Worm (Caenorhabditis elegans) whole organism, L2 larva: ENCODE results near the gene gtr-1.

Experiments
- C34F6.9 ChIP-seq: fragments of 150-350 bp; optimal IDR thresholded peaks from 2 replicates; lab custom pipeline; 2014; ENCODE audit warnings: missing biosample characterization, missing genetic modification characterization
- F13H6.1 ChIP-seq: sonication (generic microtip); optimal IDR thresholded peaks from 2 replicates; lab custom pipeline; 2016; ENCODE audit warnings: missing genetic modification characterization, missing compliant biosample characterization
- Y55F3AM.14 ChIP-seq: fragments of 200-800 bp; sonication (Bioruptor generic); optimal IDR thresholded peaks from 2 replicates; lab custom pipeline; 2018; ENCODE audit warnings: mild to moderate bottlenecking, missing genetic modification characterization, missing compliant biosample characterization
- ZK546.5 ChIP-seq: sonication (generic microtip); optimal IDR thresholded peaks from 2 replicates; lab custom pipeline; 2017; ENCODE audit warnings: missing biosample characterization, missing genetic modification characterization
- aly-2 ChIP-seq: fragments of 150-350 bp; optimal IDR thresholded peaks from 2 replicates; lab custom pipeline; 2014; ENCODE audit warnings: missing biosample characterization, missing genetic modification characterization
- ama-1 ChIP-seq: fragments of 150-350 bp; optimal IDR thresholded peaks from 2 replicates; lab custom pipeline; 2018; ENCODE audit warnings: inconsistent platforms
- blmp-1 ChIP-seq: sonication (generic microtip); optimal IDR thresholded peaks from 2 replicates; lab custom pipeline; 2017; ENCODE audit warnings: missing genetic modification characterization, mild to moderate bottlenecking, missing compliant biosample characterization, antibody characterized with exemption, moderate library complexity; ENCODE audit not compliant: insufficient read depth
- ceh-16 ChIP-seq: fragments of 150-350 bp; optimal IDR thresholded peaks from 2 replicates; lab custom pipeline; 2014; ENCODE audit warnings: missing biosample characterization, missing genetic modification characterization
- ceh-82 ChIP-seq: fragments of 150-350 bp; optimal IDR thresholded peaks from 2 replicates; lab custom pipeline; 2014; ENCODE audit warnings: missing biosample characterization, missing genetic modification characterization
- crh-2 ChIP-seq: sonication (generic microtip); optimal IDR thresholded peaks from 2 replicates; lab custom pipeline; 2017; ENCODE audit warnings: missing biosample characterization, missing genetic modification characterization
- dmd-4 ChIP-seq: sonication (generic microtip); optimal IDR thresholded peaks from 2 replicates; lab custom pipeline; 2017; ENCODE audit warnings: missing biosample characterization, missing genetic modification characterization
- egl-27 ChIP-seq: sonication (generic microtip); optimal IDR thresholded peaks from 3 replicates; lab custom pipeline; 2017; ENCODE audit warnings: missing biosample characterization, missing genetic modification reagents, missing genetic modification characterization
- elt-1 ChIP-seq: fragments of 150-350 bp; optimal IDR thresholded peaks from 2 replicates; lab custom pipeline; 2014; ENCODE audit warnings: missing biosample characterization, missing genetic modification characterization
- elt-3 ChIP-seq: sonication (generic microtip); optimal IDR thresholded peaks from 2 replicates; lab custom pipeline; 2017; ENCODE audit warnings: missing biosample characterization, missing genetic modification characterization
- fos-1 ChIP-seq: fragments of 150-350 bp; optimal IDR thresholded peaks from 2 replicates; lab custom pipeline; 2014; ENCODE audit warnings: missing biosample characterization, missing genetic modification characterization
- gmeb-1 ChIP-seq: fragments of 150-350 bp; optimal IDR thresholded peaks from 2 replicates; lab custom pipeline; 2014; ENCODE audit warnings: missing biosample characterization, missing genetic modification characterization
- lin-13 ChIP-seq: fragments of 150-350 bp; optimal IDR thresholded peaks from 2 replicates; lab custom pipeline; 2014; ENCODE audit warnings: missing biosample characterization, missing genetic modification reagents, missing genetic modification characterization
- lin-39 ChIP-seq: fragments of 150-350 bp; optimal IDR thresholded peaks from 2 replicates; lab custom pipeline; 2014; ENCODE audit warnings: missing biosample characterization, missing genetic modification reagents, missing genetic modification characterization
- lsy-2 ChIP-seq, 2 experiments: fragments of 150-350 bp in 1 of 2; sonication (generic microtip) in 1 of 2; optimal IDR thresholded peaks; 2 replicates each; lab custom pipeline; 2014 to 2017; ENCODE audit warnings: missing biosample characterization in 2 of 2, missing genetic modification characterization in 2 of 2
- mab-5 ChIP-seq: fragments of 150-350 bp; optimal IDR thresholded peaks from 2 replicates; lab custom pipeline; 2014; ENCODE audit warnings: missing biosample characterization, missing genetic modification characterization
- mdl-1 ChIP-seq, 2 experiments: fragments of 150-350 bp in 1 of 2; sonication (generic microtip) in 1 of 2; optimal IDR thresholded peaks; 2 replicates each; lab custom pipeline; 2017; ENCODE audit warnings: missing biosample characterization in 2 of 2, missing genetic modification characterization in 2 of 2
- nhr-10 ChIP-seq: sonication (generic microtip); optimal IDR thresholded peaks from 2 replicates; lab custom pipeline; 2017; ENCODE audit warnings: missing biosample characterization, missing genetic modification characterization
- nhr-11 ChIP-seq: fragments of 150-350 bp; optimal IDR thresholded peaks from 2 replicates; lab custom pipeline; 2014; ENCODE audit warnings: missing biosample characterization, missing genetic modification characterization
- nhr-129 ChIP-seq: fragments of 150-350 bp; optimal IDR thresholded peaks from 2 replicates; lab custom pipeline; 2014; ENCODE audit warnings: missing biosample characterization, missing genetic modification characterization
- nhr-21 ChIP-seq: fragments of 150-350 bp; optimal IDR thresholded peaks from 2 replicates; lab custom pipeline; 2014; ENCODE audit warnings: missing biosample characterization, missing genetic modification characterization
- nhr-23 ChIP-seq: fragments of 150-350 bp; optimal IDR thresholded peaks from 2 replicates; lab custom pipeline; 2014; ENCODE audit warnings: missing biosample characterization, missing genetic modification reagents, missing genetic modification characterization
- nhr-25 ChIP-seq: fragments of 150-350 bp; sonication (generic microtip); optimal IDR thresholded peaks from 3 replicates; lab custom pipeline; 2014; ENCODE audit warnings: missing biosample characterization, missing genetic modification characterization
- nhr-6 ChIP-seq: fragments of 150-350 bp; optimal IDR thresholded peaks from 2 replicates; lab custom pipeline; 2014; ENCODE audit warnings: missing biosample characterization, missing genetic modification characterization
- nhr-77 ChIP-seq: fragments of 150-350 bp; optimal IDR thresholded peaks from 2 replicates; lab custom pipeline; 2014; ENCODE audit warnings: missing biosample characterization, missing genetic modification characterization
- peb-1 ChIP-seq: fragments of 150-350 bp; optimal IDR thresholded peaks from 2 replicates; lab custom pipeline; 2014; ENCODE audit warnings: missing biosample characterization, missing genetic modification characterization
- skn-1 ChIP-seq: sonication (generic microtip); optimal IDR thresholded peaks from 2 replicates; lab custom pipeline; 2017; ENCODE audit warnings: missing biosample characterization, missing genetic modification characterization
- sma-3 ChIP-seq: sonication (generic microtip); optimal IDR thresholded peaks from 2 replicates; lab custom pipeline; 2016; ENCODE audit warnings: missing genetic modification reagents, missing genetic modification characterization, missing compliant biosample characterization
- sma-9 ChIP-seq, 2 experiments: fragments of 150-350 bp in 1 of 2; sonication (generic microtip) in 1 of 2; optimal IDR thresholded peaks; 2 replicates each; lab custom pipeline; 2014 to 2016; ENCODE audit warnings: missing genetic modification characterization in 2 of 2, mild to moderate bottlenecking in 1 of 2, missing biosample characterization in 1 of 2, missing compliant biosample characterization in 1 of 2, missing genetic modification reagents in 1 of 2, moderate library complexity in 1 of 2
- snpc-4 ChIP-seq: fragments of 150-350 bp; optimal IDR thresholded peaks from 2 replicates; lab custom pipeline; 2014; ENCODE audit warnings: missing biosample characterization, missing genetic modification characterization
- unc-39 ChIP-seq: fragments of 150-350 bp; optimal IDR thresholded peaks from 2 replicates; lab custom pipeline; 2014; ENCODE audit warnings: missing biosample characterization, missing genetic modification characterization
- unc-55 ChIP-seq: fragments of 150-350 bp; sonication (generic microtip); optimal IDR thresholded peaks from 3 replicates; lab custom pipeline; 2014; ENCODE audit warnings: missing biosample characterization, missing genetic modification reagents, missing genetic modification characterization
- unc-62 ChIP-seq: fragments of 150-350 bp; optimal IDR thresholded peaks from 2 replicates; lab custom pipeline; 2014; ENCODE audit warnings: missing biosample characterization, missing genetic modification reagents, missing genetic modification characterization
- zag-1 ChIP-seq: fragments of 150-350 bp; optimal IDR thresholded peaks from 2 replicates; lab custom pipeline; 2014; ENCODE audit warnings: missing biosample characterization, missing genetic modification characterization
- ztf-1 ChIP-seq: fragments of 200-800 bp; sonication (Bioruptor generic); conservative IDR thresholded peaks from 2 replicates; pipeline ENCODE4 v1.3.6; 2022; ENCODE audit warnings: missing genetic modification characterization, missing compliant biosample characterization
- ztf-11 ChIP-seq: sonication (generic microtip); optimal IDR thresholded peaks from 2 replicates; lab custom pipeline; 2017; ENCODE audit warnings: missing biosample characterization, missing genetic modification characterization
- ztf-4 ChIP-seq: fragments of 150-350 bp; optimal IDR thresholded peaks from 2 replicates; lab custom pipeline; 2014; ENCODE audit warnings: missing biosample characterization, missing genetic modification characterization

Gene gtr-1

ce11 chrX:785368-785767 lies 17.2 kb upstream of the gtr-1 start:
- TF ChIP-seq sma-3 (GFP tag; lab: Kevin White, UChicago) (peak; percentile 31), nhr-10 (tag; lab: Kevin White, UChicago) (no peak), dmd-4 (tag; lab: Kevin White, UChicago) (peak; percentile 3), crh-2 (tag; lab: Kevin White, UChicago) (peak; percentile 33), nhr-21 (tag; lab: Kevin White, UChicago) (peak; percentile 24), F13H6.1 (tag; lab: Kevin White, UChicago) (peak; percentile 11), nhr-77 (tag; lab: Kevin White, UChicago) (no peak), lsy-2 (tag; optimal IDR thresholded peaks at IDR 0.05; lab: Kevin White, UChicago) (peak in 1 of 2 experiments; percentile 26), unc-39 (tag; lab: Kevin White, UChicago) (no peak)

- TF ChIP-seq C34F6.9 (peak; percentile 53), mab-5 (tag; lab: Kevin White, UChicago) (no peak), unc-55 (GFP tag; lab: Kevin White, UChicago) (peak; percentile 57), nhr-129 (peak; percentile 1), crh-2 (tag; lab: Kevin White, UChicago) (peak; percentile 47)
Measured at ce11 chrX:787992-788391, 14.6 kb upstream of the gtr-1 start, which contains the start of gene attf-5. TSS of gene attf-5 (plus strand) at chrX:788353.

ce11 chrX:789848-790247 lies 12.7 kb upstream of the gtr-1 start:
- TF ChIP-seq Y55F3AM.14 (GFP tag; lab: Kevin White, UChicago) (no peak), elt-1 (tag; lab: Kevin White, UChicago) (no peak), nhr-21 (tag; lab: Kevin White, UChicago) (no peak), unc-55 (GFP tag; lab: Kevin White, UChicago) (no peak), egl-27 (tag; lab: Kevin White, UChicago) (no peak), nhr-23 (no peak), elt-3 (tag; lab: Kevin White, UChicago) (no peak), mab-5 (tag; lab: Kevin White, UChicago) (no peak), ZK546.5 (tag; lab: Kevin White, UChicago) (no peak), lin-39 (no peak), zag-1 (no peak), sma-9 (GFP tag; optimal IDR thresholded peaks at IDR 0.05; lab: Kevin White, UChicago) (no peak), sma-9 (tag; optimal IDR thresholded peaks at IDR 0.05; lab: Kevin White, UChicago) (no peak), fos-1 (no peak), nhr-129 (no peak), mdl-1 (tag; optimal IDR thresholded peaks at IDR 0.05; lab: Kevin White, UChicago) (no peak)

- TF ChIP-seq Y55F3AM.14 (GFP tag; lab: Kevin White, UChicago) (no peak), C34F6.9 (no peak), skn-1 (tag; lab: Kevin White, UChicago) (no peak), elt-3 (tag; lab: Kevin White, UChicago) (no peak), blmp-1 (tag; lab: Kevin White, UChicago) (no peak), ztf-4 (no peak), snpc-4 (tag; lab: Kevin White, UChicago) (no peak), nhr-21 (tag; lab: Kevin White, UChicago) (no peak), ama-1 (lab: Kevin White, UChicago) (no peak), unc-39 (tag; lab: Kevin White, UChicago) (no peak)
- TF ChIP-seq, all 48 proteins: peak for 0
Measured at ce11 chrX:790593-790992, 12.0 kb upstream of the gtr-1 start.

- TF ChIP-seq ztf-1 (GFP tag; lab: Robert Waterston, UW) (no peak), nhr-129 (peak; percentile 99), dmd-4 (tag; lab: Kevin White, UChicago) (peak; percentile 77), elt-1 (tag; lab: Kevin White, UChicago) (no peak), lsy-2 (tag; optimal IDR thresholded peaks at IDR 0.05; lab: Kevin White, UChicago) (peak; percentile 95 to 96), skn-1 (tag; lab: Kevin White, UChicago) (peak; percentile 93), ZK546.5 (tag; lab: Kevin White, UChicago) (peak; percentile 67), gmeb-1 (tag; lab: Kevin White, UChicago) (peak; percentile 95), crh-2 (tag; lab: Kevin White, UChicago) (peak; percentile 100), nhr-11 (tag; lab: Kevin White, UChicago) (peak; percentile 84), unc-62 (GFP tag; lab: Kevin White, UChicago) (peak; percentile 93), snpc-4 (tag; lab: Kevin White, UChicago) (peak; percentile 89), elt-3 (tag; lab: Kevin White, UChicago) (no peak), ztf-4 (peak; percentile 96), peb-1 (tag; lab: Kevin White, UChicago) (no peak), ztf-11 (tag; lab: Kevin White, UChicago) (peak; percentile 67), sma-9 (GFP tag; optimal IDR thresholded peaks at IDR 0.05; lab: Kevin White, UChicago) (peak; percentile 97), sma-9 (tag; optimal IDR thresholded peaks at IDR 0.05; lab: Kevin White, UChicago) (no peak), nhr-21 (tag; lab: Kevin White, UChicago) (peak; percentile 99), zag-1 (peak; percentile 97), unc-55 (GFP tag; lab: Kevin White, UChicago) (peak; percentile 100), sma-3 (GFP tag; lab: Kevin White, UChicago) (peak; percentile 99), fos-1 (peak; percentile 100), nhr-77 (tag; lab: Kevin White, UChicago) (peak; percentile 96), ceh-82 (tag; lab: Kevin White, UChicago) (peak; percentile 98), mab-5 (tag; lab: Kevin White, UChicago) (peak; percentile 98), aly-2 (tag; lab: Kevin White, UChicago) (no peak), ceh-16 (tag; lab: Kevin White, UChicago) (peak; percentile 99), nhr-6 (tag; lab: Kevin White, UChicago) (peak; percentile 98), ama-1 (lab: Kevin White, UChicago) (no peak), nhr-25 (peak; percentile 98), lin-13 (GFP tag; lab: Kevin White, UChicago) (peak; percentile 98)
Measured at ce11 chrX:806515-806914, 3.9 kb downstream of the gtr-1 start.
